Worm (Caenorhabditis elegans): Measurements from ENCODE around the gene F26F4.9.

ce11 chrIII:4910956-4911355 is 1.4 kb downstream of the F26F4.9 start, which contains the start of gene F26F4.2:
- no peak for TF ChIP-seq ztf-11 (tag; optimal IDR thresholded peaks at IDR 0.05)
- TF ChIP-seq ceh-16 (tag; optimal IDR thresholded peaks at IDR 0.05), result no peak
- TF ChIP-seq dmd-4 (tag; optimal IDR thresholded peaks at IDR 0.05), result no peak
- TF ChIP-seq snpc-4 (tag; optimal IDR thresholded peaks at IDR 0.05), result no peak
- no peak for TF ChIP-seq elt-1 (tag; optimal IDR thresholded peaks at IDR 0.05)
- TF ChIP-seq nhr-6 (tag; optimal IDR thresholded peaks at IDR 0.05), result no peak
- TF ChIP-seq lsy-2 (tag; optimal IDR thresholded peaks at IDR 0.05), result no peak
- no peak for TF ChIP-seq ztf-4 (tag; optimal IDR thresholded peaks at IDR 0.05)
- TF ChIP-seq blmp-1 (tag; optimal IDR thresholded peaks at IDR 0.05; ENCODE audit: insufficient read depth), result no peak
- no peak for TF ChIP-seq skn-1 (tag; optimal IDR thresholded peaks at IDR 0.05)
- TF ChIP-seq ama-1 (optimal IDR thresholded peaks at IDR 0.05), result no peak
- no peak for TF ChIP-seq nhr-237 (tag; optimal IDR thresholded peaks at IDR 0.05)
